Worm (Caenorhabditis elegans) whole organism, L4/young adult: ENCODE data around the gene drd-1.

Experiments used
- W03F9.2 ChIP-seq: fragments of 150-350 bp; optimal IDR thresholded peaks from 2 replicates; lab custom pipeline; 2014; ENCODE audit warnings: missing biosample characterization, missing genetic modification characterization
- dao-5 ChIP-seq: sonication (generic microtip); optimal IDR thresholded peaks from 2 replicates; lab custom pipeline; 2016; ENCODE audit warnings: missing genotype, missing genetic modification characterization, moderate library complexity, missing compliant biosample characterization
- him-1 ChIP-seq: sonication (generic microtip); optimal IDR thresholded peaks from 2 replicates; lab custom pipeline; 2016; ENCODE audit warnings: missing genotype, missing genetic modification reagents, missing genetic modification characterization, missing compliant biosample characterization

The drd-1 gene

DNA sequence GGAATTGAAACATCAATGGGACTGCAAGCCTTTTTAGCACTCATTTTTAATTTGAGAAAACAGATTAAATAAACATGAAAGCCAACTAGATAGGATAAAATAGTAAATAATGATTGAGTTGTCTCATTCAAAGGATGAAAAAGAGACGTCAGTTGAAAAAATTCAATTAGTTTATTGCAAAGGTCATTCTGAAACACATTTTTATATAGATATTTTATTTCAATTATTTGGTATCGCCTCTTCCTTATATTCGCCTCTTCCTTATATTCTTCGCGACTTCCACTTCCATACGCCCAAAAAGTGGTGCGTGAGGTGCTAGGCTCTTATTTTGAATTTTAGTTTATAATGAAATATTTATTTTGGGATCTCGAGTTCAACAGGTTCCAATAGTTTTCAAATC lies 47.2 kb downstream of the drd-1 start, which contains the start of gene acp-4:
Gene acp-4 (minus strand): TSS at position 101 of the 400 bp plus-strand sequence.
- no peak for TF ChIP-seq him-1 (tag; lab: Kevin White, UChicago)
- TF ChIP-seq dao-5 (tag; lab: Kevin White, UChicago) = no peak
- TF ChIP-seq W03F9.2 (tag; lab: Kevin White, UChicago) = no peak

ce11 chrII:8437035-8437434 lies 49.2 kb downstream of the drd-1 start, which contains the start of gene acp-3:
acp-3 (minus strand) TSS chrII:8437135.
- TF ChIP-seq dao-5 (tag; lab: Kevin White, UChicago) (no peak), W03F9.2 (tag; lab: Kevin White, UChicago) (no peak), him-1 (tag; lab: Kevin White, UChicago) (no peak)

ce11 chrII:8438791-8439287 lies 51.0 kb downstream of the drd-1 start, which contains the start of gene lips-10:
lips-10 (plus strand) TSS chrII:8439168.
- TF ChIP-seq W03F9.2 (tag; lab: Kevin White, UChicago) (no peak), him-1 (tag; lab: Kevin White, UChicago) (no peak), dao-5 (tag; lab: Kevin White, UChicago) (no peak)
